Fruit fly (Drosophila melanogaster): Measurements from ENCODE around the gene CG12986.

CG12986 gene

dm6 chrX:17829083-17829997 lies 9.9 kb upstream of the CG12986 start (continued):
- peak; percentile 56 for TF ChIP-seq CG17359 (tag; optimal IDR thresholded peaks at IDR 0.05)
- TF ChIP-seq Max (GFP tag; optimal IDR thresholded peaks at IDR 0.05) = peak; percentile 26
- TF ChIP-seq ap (GFP tag; IDR thresholded peaks at IDR 0.05) = peak; percentile 41; the same call in 1 of the 2 replicates
- peak; percentile 39 for TF ChIP-seq run (tag; optimal IDR thresholded peaks at IDR 0.05)
- TF ChIP-seq jigr1 (GFP tag; IDR thresholded peaks at IDR 0.05) = peak; percentile 20; the same call in 1 of the 3 replicates
- peak; percentile 42; the same call in 1 of the 2 replicates for TF ChIP-seq wor (GFP tag; IDR thresholded peaks at IDR 0.05)
- peak; percentile 69 for TF ChIP-seq twi (tag; optimal IDR thresholded peaks at IDR 0.05)
- peak; percentile 42 for TF ChIP-seq Hsf (GFP tag; optimal IDR thresholded peaks at IDR 0.05)
- peak; percentile 35 for TF ChIP-seq Hr3 (GFP tag; optimal IDR thresholded peaks at IDR 0.05)
- no peak for TF ChIP-seq CG17186 (GFP tag; optimal IDR thresholded peaks at IDR 0.05)
- TF ChIP-seq Med (GFP tag) = peak; percentile 35
- peak; percentile 83 for TF ChIP-seq CG11504 (tag; optimal IDR thresholded peaks at IDR 0.05)
- peak; percentile 31 for TF ChIP-seq Deaf1 (tag; optimal IDR thresholded peaks at IDR 0.05)
- TF ChIP-seq toy (GFP tag; IDR thresholded peaks at IDR 0.05) = no peak
- peak; percentile 65 for TF ChIP-seq CG4424 (GFP tag; optimal IDR thresholded peaks at IDR 0.05)
- TF ChIP-seq CG10431 (GFP tag; optimal IDR thresholded peaks at IDR 0.05) = peak; percentile 45
- peak; percentile 16; the same call in 1 of the 2 replicates for TF ChIP-seq Rfx (GFP tag; IDR thresholded peaks at IDR 0.05)
- no peak for TF ChIP-seq CTCF (GFP tag; optimal IDR thresholded peaks at IDR 0.05)
- peak; percentile 60 for TF ChIP-seq CG12219 (GFP tag; optimal IDR thresholded peaks at IDR 0.05)
- peak in 1 of 2 experiments; percentile 4 for TF ChIP-seq crp (GFP tag; optimal IDR thresholded peaks at IDR 0.05)
- no peak for TF ChIP-seq CG1832 (GFP tag; optimal IDR thresholded peaks at IDR 0.05)
- TF ChIP-seq CG31388 (GFP tag; optimal IDR thresholded peaks at IDR 0.05) = no peak
- peak; percentile 96 for TF ChIP-seq CG4360 (GFP tag; IDR thresholded peaks at IDR 0.05)
- TF ChIP-seq CG4404 (GFP tag; IDR thresholded peaks at IDR 0.05) = peak; percentile 61
- TF ChIP-seq Spps (tag; optimal IDR thresholded peaks at IDR 0.05) = peak; percentile 58
- no peak for TF ChIP-seq CG10543 (GFP tag; optimal IDR thresholded peaks at IDR 0.05)
- TF ChIP-seq CG10959 (GFP tag; IDR thresholded peaks at IDR 0.05) = peak; percentile 39; the same call in 1 of the 2 replicates
- TF ChIP-seq Bgb (GFP tag; IDR thresholded peaks at IDR 0.05; ENCODE audit: partially characterized antibody) = no peak
- peak; percentile 71 for TF ChIP-seq Asciz (GFP tag; optimal IDR thresholded peaks at IDR 0.05)
- TF ChIP-seq tap (tag; optimal IDR thresholded peaks at IDR 0.05) = peak; percentile 58
- TF ChIP-seq nau (GFP tag; optimal IDR thresholded peaks at IDR 0.05) = peak; percentile 47
- no peak for TF ChIP-seq BtbVII (GFP tag; optimal IDR thresholded peaks at IDR 0.05)
- no peak for TF ChIP-seq CG43689 (GFP tag; IDR thresholded peaks at IDR 0.05)
- TF ChIP-seq TFAM (GFP tag; optimal IDR thresholded peaks at IDR 0.05) = peak; percentile 10
- no peak for TF ChIP-seq sd (tag; optimal IDR thresholded peaks at IDR 0.05)
- TF ChIP-seq Hr51 (GFP tag; optimal IDR thresholded peaks at IDR 0.05) = peak in 1 of 2 experiments; percentile 74
- peak; percentile 8 for TF ChIP-seq CG18599 (GFP tag; optimal IDR thresholded peaks at IDR 0.05)
- TF ChIP-seq Ssrp (tag; optimal IDR thresholded peaks at IDR 0.05) = peak; percentile 67
- peak; percentile 40 for TF ChIP-seq CG16863 (GFP tag; optimal IDR thresholded peaks at IDR 0.05)
- TF ChIP-seq grau (tag; optimal IDR thresholded peaks at IDR 0.05) = peak; percentile 70
- TF ChIP-seq HLHmδ (GFP tag; optimal IDR thresholded peaks at IDR 0.05) = no peak
- no peak for TF ChIP-seq CG13894 (tag; optimal IDR thresholded peaks at IDR 0.05)
- 0 out of 4 replicates have a peak, but pooled peaks have one; percentile 36 for TF ChIP-seq chinmo (GFP tag; IDR thresholded peaks at IDR 0.05; ENCODE audit: partially characterized antibody)
